Fruit fly (Drosophila melanogaster): ENCODE results near the gene CASK.

dm6 chr3R:21857509-21857908, 35.0 kb upstream of the CASK start:
- no peak for TF ChIP-seq Myc (optimal IDR thresholded peaks at IDR 0.05)
- TF ChIP-seq Sin3A (optimal IDR thresholded peaks at IDR 0.05), result no peak
- no peak for TF ChIP-seq psq (optimal IDR thresholded peaks at IDR 0.05)
